Fruit fly (Drosophila melanogaster) whole organism, embryonic: ENCODE data around the gene Nup153.
A peak's percentile ranks its signal among the peaks of the same experiment; 100 is the strongest.

Source experiments
- C15 ChIP-seq: fragments of 200-800 bp; sonication (Bioruptor generic); IDR thresholded peaks from 3 replicates; pipeline ENCODE4 v1.3.6; 2022; ENCODE audit warnings: missing biosample characterization, missing genetic modification characterization
- CG10274 ChIP-seq: fragments of 200-800 bp; sonication (Bioruptor generic); optimal IDR thresholded peaks from 3 replicates; lab custom pipeline; 2017; ENCODE audit warnings: missing biosample characterization, mild to moderate bottlenecking, missing genetic modification characterization
- CG11560 ChIP-seq: fragments of 200-800 bp; sonication (Bioruptor generic); IDR thresholded peaks from 3 replicates; pipeline ENCODE4 v1.3.6; 2022; ENCODE audit warnings: missing biosample characterization, missing genetic modification characterization
- CG12071 ChIP-seq: fragments of 200-800 bp; sonication (Bioruptor generic); optimal IDR thresholded peaks from 3 replicates; lab custom pipeline; 2018; ENCODE audit warnings: missing biosample characterization, mild to moderate bottlenecking, missing genetic modification characterization
- CG12391 ChIP-seq: fragments of 200-800 bp; sonication (Bioruptor generic); optimal IDR thresholded peaks from 3 replicates; lab custom pipeline; 2018; ENCODE audit warnings: missing biosample characterization, mild to moderate bottlenecking, missing genetic modification characterization, moderate library complexity
- CG14667 ChIP-seq: fragments of 200-800 bp; sonication (Bioruptor generic); IDR thresholded peaks from 2 replicates; pipeline ENCODE4 v1.3.6; 2022; ENCODE audit warnings: missing biosample characterization, missing genetic modification characterization
- CG3407 ChIP-seq: fragments of 200-800 bp; sonication (Bioruptor generic); optimal IDR thresholded peaks from 2 replicates; lab custom pipeline; 2018; ENCODE audit warnings: missing biosample characterization, mild to moderate bottlenecking, missing genetic modification characterization
- CG7271 ChIP-seq: fragments of 200-800 bp; sonication (Bioruptor generic); optimal IDR thresholded peaks from 2 replicates; lab custom pipeline; 2018; ENCODE audit warnings: missing biosample characterization, mild to moderate bottlenecking, missing genetic modification characterization, moderate library complexity
- CG7372 ChIP-seq: fragments of 200-800 bp; sonication (Bioruptor generic); IDR thresholded peaks from 2 replicates; pipeline ENCODE4 v1.3.6; 2022; ENCODE audit warnings: missing biosample characterization, missing genetic modification characterization
- CG7786 ChIP-seq: fragments of 200-800 bp; sonication (Bioruptor generic); optimal IDR thresholded peaks from 2 replicates; lab custom pipeline; 2016; ENCODE audit warnings: missing biosample characterization, missing genetic modification characterization
- CTCF ChIP-seq: fragments of 200-800 bp; sonication (Bioruptor generic); optimal IDR thresholded peaks from 2 replicates; lab custom pipeline; 2017; ENCODE audit warnings: missing biosample characterization, mild to moderate bottlenecking, missing genetic modification characterization, moderate library complexity
- Chrac-16 ChIP-seq: fragments of 200-800 bp; sonication (Bioruptor generic); optimal IDR thresholded peaks from 3 replicates; lab custom pipeline; 2016; ENCODE audit warnings: missing biosample characterization, missing genetic modification characterization
- Dek ChIP-seq: fragments of 200-800 bp; sonication (Bioruptor generic); optimal IDR thresholded peaks from 3 replicates; lab custom pipeline; 2019; ENCODE audit warnings: missing biosample characterization, mild to moderate bottlenecking, missing genetic modification characterization, moderate library complexity
- Drgx ChIP-seq: fragments of 200-800 bp; sonication (Bioruptor generic); IDR thresholded peaks from 2 replicates; pipeline ENCODE4 v1.3.6; 2022; ENCODE audit warnings: missing biosample characterization, missing genetic modification characterization
- Gsc ChIP-seq: fragments of 200-800 bp; sonication (Bioruptor generic); IDR thresholded peaks from 2 replicates; pipeline ENCODE4 v1.3.6; 2022; ENCODE audit warnings: missing biosample characterization, missing genetic modification characterization
- Gug ChIP-seq: fragments of 200-800 bp; sonication (Bioruptor generic); IDR thresholded peaks from 4 replicates; pipeline ENCODE4 v1.3.6; 2022; ENCODE audit warnings: missing biosample characterization, missing genetic modification characterization
- HHEX ChIP-seq: fragments of 200-800 bp; sonication (Bioruptor generic); optimal IDR thresholded peaks from 3 replicates; lab custom pipeline; 2017; ENCODE audit warnings: missing biosample characterization, mild to moderate bottlenecking, missing genetic modification characterization, missing genetic modification reagents
- Hr3 ChIP-seq: fragments of 200-800 bp; sonication (Bioruptor generic); optimal IDR thresholded peaks from 3 replicates; lab custom pipeline; 2016; ENCODE audit warnings: missing biosample characterization, missing genetic modification characterization
- Hr39 ChIP-seq: fragments of >200 bp; optimal IDR thresholded peaks from 2 replicates; lab custom pipeline; 2017
- Hr78 ChIP-seq, 2 experiments: fragments of 200-800 bp in 1 of 2; fragments of >200 bp in 1 of 2; sonication (Bioruptor generic) in 1 of 2; optimal IDR thresholded peaks; 2 replicates each; lab custom pipeline; 2017 to 2019; ENCODE audit warnings: missing biosample characterization in 2 of 2, missing genetic modification characterization in 2 of 2, mild to moderate bottlenecking in 1 of 2, moderate library complexity in 1 of 2
- MESR4 ChIP-seq: fragments of 200-800 bp; sonication (Bioruptor generic); optimal IDR thresholded peaks from 2 replicates; lab custom pipeline; 2018; ENCODE audit warnings: missing biosample characterization, mild to moderate bottlenecking, missing genetic modification characterization, moderate library complexity
- NC2β ChIP-seq: fragments of 200-800 bp; sonication (Bioruptor generic); optimal IDR thresholded peaks from 2 replicates; lab custom pipeline; 2016; ENCODE audit warnings: missing biosample characterization, missing genetic modification characterization
- Neu2 ChIP-seq: fragments of 200-800 bp; sonication (Bioruptor generic); optimal IDR thresholded peaks from 3 replicates; lab custom pipeline; 2016; ENCODE audit warnings: missing biosample characterization, missing genetic modification characterization, borderline replicate concordance
- NfI ChIP-seq: fragments of 200-800 bp; sonication (Bioruptor generic); optimal IDR thresholded peaks from 3 replicates; lab custom pipeline; 2018; ENCODE audit warnings: missing biosample characterization, mild to moderate bottlenecking, missing genetic modification characterization, moderate library complexity
- Spps ChIP-seq: fragments of 200-800 bp; sonication (Bioruptor generic); optimal IDR thresholded peaks from 2 replicates; lab custom pipeline; 2018; ENCODE audit warnings: missing biosample characterization, mild to moderate bottlenecking, missing genetic modification characterization
- Trl ChIP-seq, 3 experiments: fragments of >200 bp in 2 of 3; fragments of 200-800 bp in 1 of 3; sonication (Bioruptor generic) in 1 of 3; optimal IDR thresholded peaks; 2 replicates in 1 of 3; 3 replicates in 2 of 3; lab custom pipeline; 2016 to 2017; ENCODE audit warnings: missing biosample characterization in 1 of 3, missing genetic modification characterization in 1 of 3
- Xbp1 ChIP-seq: fragments of 200-800 bp; sonication (Bioruptor generic); optimal IDR thresholded peaks from 3 replicates; lab custom pipeline; 2016; ENCODE audit warnings: missing biosample characterization, mild to moderate bottlenecking, missing genetic modification characterization
- ara ChIP-seq: fragments of 200-800 bp; sonication (Bioruptor generic); IDR thresholded peaks from 2 replicates; pipeline ENCODE4 v1.3.6; 2022; ENCODE audit warnings: missing biosample characterization, missing genetic modification characterization
- cad ChIP-seq: fragments of >200 bp; optimal IDR thresholded peaks from 2 replicates; lab custom pipeline; 2017; ENCODE audit warnings: missing biosample characterization, missing genetic modification characterization
- cato ChIP-seq: fragments of 200-800 bp; sonication (Bioruptor generic); optimal IDR thresholded peaks from 2 replicates; lab custom pipeline; 2016; ENCODE audit warnings: missing biosample characterization, missing genetic modification characterization, borderline replicate concordance
- crp ChIP-seq, 2 experiments: fragments of 200-800 bp; sonication (Bioruptor generic); optimal IDR thresholded peaks; 2 replicates in 1 of 2; 3 replicates in 1 of 2; lab custom pipeline; 2017; ENCODE audit warnings: missing biosample characterization in 2 of 2, missing genetic modification characterization in 2 of 2, mild to moderate bottlenecking in 1 of 2, moderate library complexity in 1 of 2
- da ChIP-seq: fragments of 200-800 bp; sonication (Bioruptor generic); optimal IDR thresholded peaks from 2 replicates; lab custom pipeline; 2016; ENCODE audit warnings: missing biosample characterization, missing genetic modification characterization
- danr ChIP-seq: fragments of 200-800 bp; sonication (Bioruptor generic); IDR thresholded peaks from 2 replicates; pipeline ENCODE4 v1.3.6; 2022; ENCODE audit warnings: missing biosample characterization, missing genetic modification characterization
- dpn ChIP-seq, 2 experiments: fragments of 200-800 bp; sonication (Bioruptor generic); optimal IDR thresholded peaks; 3 replicates each; lab custom pipeline; 2016; ENCODE audit warnings: missing biosample characterization in 2 of 2, missing genetic modification characterization in 2 of 2
- emc ChIP-seq: fragments of 200-800 bp; sonication (Bioruptor generic); optimal IDR thresholded peaks from 2 replicates; lab custom pipeline; 2016; ENCODE audit warnings: missing biosample characterization, missing genetic modification characterization
- eve ChIP-seq, 2 experiments: fragments of >200 bp; optimal IDR thresholded peaks; 2 replicates each; lab custom pipeline; 2017; ENCODE audit warnings: missing biosample characterization in 2 of 2, missing genetic modification characterization in 2 of 2
- fu2 ChIP-seq: fragments of 200-800 bp; sonication (Bioruptor generic); optimal IDR thresholded peaks from 2 replicates; lab custom pipeline; 2016; ENCODE audit warnings: missing biosample characterization, missing genetic modification characterization
- gsb-n ChIP-seq: fragments of 200-800 bp; sonication (Bioruptor generic); optimal IDR thresholded peaks from 3 replicates; lab custom pipeline; 2018; ENCODE audit warnings: missing biosample characterization, mild to moderate bottlenecking, missing genetic modification characterization
- lola ChIP-seq, 3 experiments: fragments of >200 bp in 2 of 3; fragments of 200-800 bp in 1 of 3; sonication (Bioruptor generic) in 1 of 3; optimal IDR thresholded peaks; 2 replicates each; lab custom pipeline; 2017 to 2019; ENCODE audit warnings: missing biosample characterization in 3 of 3, missing genetic modification characterization in 3 of 3, mild to moderate bottlenecking in 1 of 3, moderate library complexity in 1 of 3
- mam ChIP-seq: fragments of 200-800 bp; sonication (Bioruptor generic); optimal IDR thresholded peaks from 3 replicates; lab custom pipeline; 2016; ENCODE audit warnings: missing biosample characterization, missing genetic modification characterization
- odd ChIP-seq: fragments of 200-800 bp; sonication (Bioruptor generic); optimal IDR thresholded peaks from 2 replicates; lab custom pipeline; 2017; ENCODE audit warnings: missing biosample characterization, mild to moderate bottlenecking, missing genetic modification characterization
- otp ChIP-seq: fragments of 200-800 bp; sonication (Bioruptor generic); IDR thresholded peaks from 3 replicates; pipeline ENCODE4, ENCODE4 v1.3.6; 2022; ENCODE audit warnings: missing biosample characterization, missing genetic modification characterization
- ranshi ChIP-seq: fragments of 200-800 bp; sonication (Bioruptor generic); IDR thresholded peaks from 2 replicates; pipeline ENCODE4 v1.3.6; 2022; ENCODE audit warnings: missing biosample characterization, missing genetic modification characterization
- sc ChIP-seq, 3 experiments: fragments of >200 bp in 2 of 3; fragments of 200-800 bp in 1 of 3; sonication (Bioruptor generic) in 1 of 3; optimal IDR thresholded peaks; 2 replicates in 2 of 3; 3 replicates in 1 of 3; lab custom pipeline; 2017; ENCODE audit warnings: mild to moderate bottlenecking in 1 of 3, missing biosample characterization in 1 of 3, missing genetic modification characterization in 1 of 3, missing genetic modification reagents in 1 of 3
- sisA ChIP-seq: fragments of 200-800 bp; sonication (Bioruptor generic); IDR thresholded peaks from 2 replicates; pipeline ENCODE4 v1.3.6; 2022; ENCODE audit warnings: missing biosample characterization, missing genetic modification characterization
- stc ChIP-seq: fragments of 200-800 bp; sonication (Bioruptor generic); IDR thresholded peaks from 2 replicates; pipeline ENCODE4 v1.3.6; 2022; ENCODE audit warnings: missing biosample characterization, missing genetic modification characterization
- tin ChIP-seq: fragments of 200-800 bp; sonication (Bioruptor generic); optimal IDR thresholded peaks from 3 replicates; lab custom pipeline; 2016; ENCODE audit warnings: missing biosample characterization, missing genetic modification characterization
- trh ChIP-seq: fragments of 200-800 bp; sonication (Bioruptor generic); optimal IDR thresholded peaks from 2 replicates; lab custom pipeline; 2016; ENCODE audit warnings: missing biosample characterization, missing genetic modification characterization
- ttk ChIP-seq: fragments of 200-800 bp; sonication (Bioruptor generic); IDR thresholded peaks from 2 replicates; pipeline ENCODE4 v2.1.2; 2022; ENCODE audit warnings: missing biosample characterization, missing genetic modification characterization

Nup153 gene

dm6 chrX:16559514-16560510 lies 39.2 kb upstream of the Nup153 start, which contains the start of gene Pp2B-14D (continued):
- TF ChIP-seq CG7372 (GFP tag; lab: Robert Waterston, UW) (no peak), Trl (optimal IDR thresholded peaks at IDR 0.05; lab: Kevin White, UChicago) (peak; percentile 98 to 99), Trl (GFP tag; optimal IDR thresholded peaks at IDR 0.05; lab: Kevin White, UChicago) (no peak), CG7786 (GFP tag; lab: Kevin White, UChicago) (no peak), ara (GFP tag; lab: Robert Waterston, UW) (no peak), ranshi (no peak), Hr3 (no peak), CG12071 (GFP tag; lab: Kevin White, UChicago) (no peak), gsb-n (tag; lab: Kevin White, UChicago) (no peak), NfI (GFP tag; lab: Kevin White, UChicago) (no peak), HHEX (GFP tag; lab: Kevin White, UChicago) (no peak), Chrac-16 (GFP tag; lab: Kevin White, UChicago) (no peak), lola (GFP tag; optimal IDR thresholded peaks at IDR 0.05; lab: Kevin White, UChicago) (no peak), CG3407 (GFP tag; lab: Kevin White, UChicago) (no peak), Spps (tag; lab: Kevin White, UChicago) (no peak), Neu2 (GFP tag; lab: Kevin White, UChicago) (no peak), CG10274 (GFP tag; lab: Kevin White, UChicago) (no peak), eve (GFP tag; optimal IDR thresholded peaks at IDR 0.05; lab: Kevin White, UChicago) (no peak), C15 (no peak), tin (no peak), Gug (GFP tag; lab: Robert Waterston, UW) (no peak), otp (GFP tag; lab: Robert Waterston, UW) (no peak), CTCF (GFP tag; lab: Kevin White, UChicago) (peak; percentile 57), danr (no peak), odd (no peak), fu2 (GFP tag; lab: Kevin White, UChicago) (no peak), ttk (GFP tag; lab: Robert Waterston, UW) (no peak), Hr39 (no peak), mam (GFP tag; lab: Kevin White, UChicago) (no peak), Dek (tag; lab: Kevin White, UChicago) (peak; percentile 25), stc (no peak), sisA (GFP tag; lab: Robert Waterston, UW) (no peak), Xbp1 (GFP tag; lab: Kevin White, UChicago) (no peak), CG12391 (no peak), Gsc (GFP tag; lab: Robert Waterston, UW) (no peak), Drgx (GFP tag; lab: Robert Waterston, UW) (no peak), cato (GFP tag; lab: Kevin White, UChicago) (no peak), CG14667 (no peak), emc (GFP tag; lab: Kevin White, UChicago) (no peak), MESR4 (GFP tag; lab: Kevin White, UChicago) (peak; percentile 75), Hr78 (GFP tag; optimal IDR thresholded peaks at IDR 0.05; lab: Kevin White, UChicago) (no peak), da (GFP tag; lab: Kevin White, UChicago) (no peak), trh (GFP tag; lab: Kevin White, UChicago) (no peak), NC2β (GFP tag; lab: Kevin White, UChicago) (no peak), CG7271 (tag; lab: Kevin White, UChicago) (no peak), sc (optimal IDR thresholded peaks at IDR 0.05; lab: Kevin White, UChicago) (no peak), sc (GFP tag; optimal IDR thresholded peaks at IDR 0.05; lab: Kevin White, UChicago) (no peak), CG11560 (no peak), cad (GFP tag; lab: Kevin White, UChicago) (no peak), dpn (GFP tag; optimal IDR thresholded peaks at IDR 0.05; lab: Kevin White, UChicago) (no peak), crp (GFP tag; optimal IDR thresholded peaks at IDR 0.05; lab: Kevin White, UChicago) (no peak)
